Fruit fly (Drosophila melanogaster) whole organism, embryonic: ENCODE results near the gene mRpS31.
A peak's percentile ranks its signal among the peaks of the same experiment; 100 is the strongest.

Source experiments
- CG10565 ChIP-seq: fragments of 200-800 bp; sonication (Bioruptor generic); optimal IDR thresholded peaks from 3 replicates; lab custom pipeline; 2016; ENCODE audit warnings: missing biosample characterization, mild to moderate bottlenecking, missing genetic modification characterization
- CG11093 ChIP-seq: fragments of 200-800 bp; sonication (Bioruptor generic); IDR thresholded peaks from 3 replicates; pipeline ENCODE4 v1.3.6; 2022; ENCODE audit warnings: missing biosample characterization, missing genetic modification characterization
- CG11696 ChIP-seq: fragments of 200-800 bp; sonication (Bioruptor generic); IDR thresholded peaks from 2 replicates; pipeline ENCODE4 v1.3.6; 2022; ENCODE audit warnings: missing biosample characterization, missing genetic modification characterization
- CG12155 ChIP-seq: fragments of 200-800 bp; sonication (Bioruptor generic); optimal IDR thresholded peaks from 3 replicates; lab custom pipeline; 2016; ENCODE audit warnings: missing biosample characterization, missing genetic modification characterization
- CG12942 ChIP-seq: fragments of 200-800 bp; sonication (Bioruptor generic); optimal IDR thresholded peaks from 3 replicates; lab custom pipeline; 2016; ENCODE audit warnings: missing biosample characterization, missing genetic modification characterization
- CG14667 ChIP-seq: fragments of 200-800 bp; sonication (Bioruptor generic); IDR thresholded peaks from 2 replicates; pipeline ENCODE4 v1.3.6; 2022; ENCODE audit warnings: missing biosample characterization, missing genetic modification characterization
- CG15601 ChIP-seq: fragments of 200-800 bp; sonication (Bioruptor generic); optimal IDR thresholded peaks from 3 replicates; lab custom pipeline; 2019; ENCODE audit warnings: missing biosample characterization, mild to moderate bottlenecking, missing genetic modification characterization, moderate library complexity
- CG16779 ChIP-seq: fragments of 200-800 bp; sonication (Bioruptor generic); IDR thresholded peaks from 2 replicates; pipeline ENCODE4 v1.3.6; 2022; ENCODE audit warnings: missing biosample characterization, missing genetic modification characterization
- CG17912 ChIP-seq: fragments of 200-800 bp; sonication (Bioruptor generic); optimal IDR thresholded peaks from 2 replicates; lab custom pipeline; 2018; ENCODE audit warnings: missing biosample characterization, mild to moderate bottlenecking, missing genetic modification characterization
- CG2129 ChIP-seq: fragments of 200-800 bp; sonication (Bioruptor generic); IDR thresholded peaks from 2 replicates; pipeline ENCODE4 v1.3.6; 2022; ENCODE audit warnings: missing biosample characterization, missing genetic modification characterization; ENCODE audit not compliant: partially characterized antibody
- CG2875 ChIP-seq: fragments of 200-800 bp; sonication (Bioruptor generic); optimal IDR thresholded peaks from 2 replicates; lab custom pipeline; 2017; ENCODE audit warnings: missing biosample characterization, mild to moderate bottlenecking, missing genetic modification characterization, missing genetic modification reagents
- CG31224 ChIP-seq: fragments of 200-800 bp; sonication (Bioruptor generic); IDR thresholded peaks from 2 replicates; pipeline ENCODE4 v1.3.6; 2022; ENCODE audit warnings: missing biosample characterization, missing genetic modification characterization
- CG34376 ChIP-seq: fragments of 200-800 bp; sonication (Bioruptor generic); optimal IDR thresholded peaks from 2 replicates; lab custom pipeline; 2018; ENCODE audit warnings: missing biosample characterization, mild to moderate bottlenecking, missing genetic modification characterization
- CG42726 ChIP-seq: fragments of 200-800 bp; sonication (Bioruptor generic); IDR thresholded peaks from 2 replicates; pipeline ENCODE4 v1.3.6; 2022; ENCODE audit warnings: missing biosample characterization, missing genetic modification characterization; ENCODE audit not compliant: partially characterized antibody
- CG4404 ChIP-seq: fragments of 200-800 bp; sonication (Bioruptor generic); IDR thresholded peaks from 2 replicates; pipeline ENCODE4 v1.3.6; 2022; ENCODE audit warnings: missing biosample characterization, missing genetic modification characterization
- CG6791 ChIP-seq: fragments of 200-800 bp; sonication (Bioruptor generic); IDR thresholded peaks from 3 replicates; pipeline ENCODE4 v1.3.6; 2022; ENCODE audit warnings: missing biosample characterization, missing genetic modification characterization; ENCODE audit not compliant: partially characterized antibody
- CG7271 ChIP-seq: fragments of 200-800 bp; sonication (Bioruptor generic); optimal IDR thresholded peaks from 2 replicates; lab custom pipeline; 2018; ENCODE audit warnings: missing biosample characterization, mild to moderate bottlenecking, missing genetic modification characterization, moderate library complexity
- CG8290 ChIP-seq, 3 experiments: fragments of 200-800 bp; sonication (Bioruptor generic); optimal IDR thresholded peaks; 2 replicates each; lab custom pipeline; 2016 to 2019; ENCODE audit warnings: missing biosample characterization in 3 of 3, missing genetic modification characterization in 3 of 3, mild to moderate bottlenecking in 2 of 3, moderate library complexity in 1 of 3
- CG9797 ChIP-seq: fragments of 200-800 bp; sonication (Bioruptor generic); optimal IDR thresholded peaks from 3 replicates; lab custom pipeline; 2018; ENCODE audit warnings: missing biosample characterization, mild to moderate bottlenecking, missing genetic modification characterization
- CTCF ChIP-seq: fragments of 200-800 bp; sonication (Bioruptor generic); optimal IDR thresholded peaks from 2 replicates; lab custom pipeline; 2017; ENCODE audit warnings: missing biosample characterization, mild to moderate bottlenecking, missing genetic modification characterization, moderate library complexity
- D ChIP-seq, 2 experiments: fragments of 200-800 bp in 1 of 2; fragments of >200 bp in 1 of 2; sonication (Bioruptor generic) in 1 of 2; optimal IDR thresholded peaks; 2 replicates in 1 of 2; 3 replicates in 1 of 2; lab custom pipeline; 2017; ENCODE audit warnings: mild to moderate bottlenecking in 1 of 2, missing biosample characterization in 1 of 2, missing genetic modification characterization in 1 of 2, missing genetic modification reagents in 1 of 2
- Doc3 ChIP-seq: fragments of 200-800 bp; sonication (Bioruptor generic); IDR thresholded peaks from 3 replicates; pipeline ENCODE4 v1.3.6; 2022; ENCODE audit warnings: missing biosample characterization, missing genetic modification characterization; ENCODE audit not compliant: partially characterized antibody
- Dref ChIP-seq: fragments of 200-800 bp; sonication (Bioruptor generic); IDR thresholded peaks from 2 replicates; pipeline ENCODE4 v1.3.6; 2022; ENCODE audit warnings: missing biosample characterization, missing genetic modification characterization
- E2f1 ChIP-seq: fragments of 200-800 bp; sonication (Bioruptor generic); IDR thresholded peaks from 2 replicates; pipeline ENCODE4 v1.3.6; 2022; ENCODE audit warnings: missing biosample characterization, missing genetic modification characterization
- E2f2 ChIP-seq: fragments of 200-800 bp; sonication (Bioruptor generic); IDR thresholded peaks from 2 replicates; pipeline ENCODE4 v1.3.6; 2022; ENCODE audit warnings: missing biosample characterization, missing genetic modification characterization
- Lim3 ChIP-seq: fragments of 200-800 bp; sonication (Bioruptor generic); IDR thresholded peaks from 2 replicates; pipeline ENCODE4 v1.3.6; 2022; ENCODE audit warnings: missing biosample characterization, missing genetic modification characterization
- MTF-1 ChIP-seq: fragments of 200-800 bp; sonication (Bioruptor generic); optimal IDR thresholded peaks from 2 replicates; lab custom pipeline; 2018; ENCODE audit warnings: missing biosample characterization, mild to moderate bottlenecking, missing genetic modification characterization, borderline replicate concordance
- Med ChIP-seq: fragments of 200-800 bp; sonication (Bioruptor generic); peaks from one replicate; lab custom pipeline; 2016; ENCODE audit warnings: missing biosample characterization, missing genetic modification characterization, mild to moderate bottlenecking, inconsistent platforms, moderate library complexity
- NFAT ChIP-seq: fragments of 200-800 bp; sonication (Bioruptor generic); IDR thresholded peaks from 2 replicates; pipeline ENCODE4 v1.3.6; 2022; ENCODE audit warnings: missing biosample characterization, missing genetic modification characterization
- Oaz ChIP-seq: fragments of 200-800 bp; sonication (Bioruptor generic); IDR thresholded peaks from 2 replicates; pipeline ENCODE4 v1.3.6; 2022; ENCODE audit warnings: missing biosample characterization, missing genetic modification characterization
- Rx ChIP-seq: fragments of 200-800 bp; sonication (Bioruptor generic); IDR thresholded peaks from 2 replicates; pipeline ENCODE4 v1.3.6; 2022; ENCODE audit warnings: missing biosample characterization, missing genetic modification characterization
- Ssrp ChIP-seq: fragments of 200-800 bp; sonication (Bioruptor generic); optimal IDR thresholded peaks from 2 replicates; lab custom pipeline; 2018; ENCODE audit warnings: missing biosample characterization, mild to moderate bottlenecking, missing genetic modification characterization, moderate library complexity
- al ChIP-seq: fragments of 200-800 bp; sonication (Bioruptor generic); IDR thresholded peaks from 2 replicates; pipeline ENCODE4 v1.3.6; 2022; ENCODE audit warnings: missing biosample characterization, missing genetic modification characterization
- br ChIP-seq: fragments of >200 bp; optimal IDR thresholded peaks from 2 replicates; lab custom pipeline; 2017
- cas ChIP-seq: fragments of 200-800 bp; sonication (Bioruptor generic); IDR thresholded peaks from 2 replicates; pipeline ENCODE4 v1.3.6; 2022; ENCODE audit warnings: missing biosample characterization, missing genetic modification characterization
- cwo ChIP-seq: fragments of 200-800 bp; sonication (Bioruptor generic); optimal IDR thresholded peaks from 3 replicates; lab custom pipeline; 2017; ENCODE audit warnings: missing biosample characterization, missing genetic modification characterization, mild to moderate bottlenecking, moderate library complexity, missing genetic modification reagents
- eyg ChIP-seq: fragments of 200-800 bp; sonication (Bioruptor generic); optimal IDR thresholded peaks from 3 replicates; lab custom pipeline; 2016; ENCODE audit warnings: missing biosample characterization, missing genetic modification characterization
- gce ChIP-seq: fragments of 200-800 bp; sonication (Bioruptor generic); IDR thresholded peaks from 3 replicates; pipeline ENCODE4 v1.3.6; 2022; ENCODE audit warnings: missing biosample characterization, missing genetic modification characterization
- gcm ChIP-seq: fragments of 200-800 bp; sonication (Bioruptor generic); optimal IDR thresholded peaks from 2 replicates; lab custom pipeline; 2019; ENCODE audit warnings: missing biosample characterization, mild to moderate bottlenecking, missing genetic modification characterization, moderate library complexity
- gcm2 ChIP-seq: fragments of 200-800 bp; sonication (Bioruptor generic); optimal IDR thresholded peaks from 2 replicates; lab custom pipeline; 2016; ENCODE audit warnings: missing biosample characterization, missing genetic modification characterization
- gfzf ChIP-seq: fragments of 200-800 bp; sonication (Bioruptor generic); optimal IDR thresholded peaks from 2 replicates; lab custom pipeline; 2016; ENCODE audit warnings: missing biosample characterization, mild to moderate bottlenecking, missing genetic modification characterization, moderate library complexity
- insv ChIP-seq, 2 experiments: fragments of 200-800 bp; sonication (Bioruptor generic); optimal IDR thresholded peaks; 3 replicates each; lab custom pipeline; 2016 to 2018; ENCODE audit warnings: missing biosample characterization in 2 of 2, missing genetic modification characterization in 2 of 2
- pho ChIP-seq: fragments of 200-800 bp; sonication (Bioruptor generic); optimal IDR thresholded peaks from 2 replicates; lab custom pipeline; 2016; ENCODE audit warnings: missing biosample characterization, missing genetic modification characterization
- pita ChIP-seq: fragments of 200-800 bp; sonication (Bioruptor generic); optimal IDR thresholded peaks from 2 replicates; lab custom pipeline; 2017; ENCODE audit warnings: missing biosample characterization, mild to moderate bottlenecking, missing genetic modification characterization
- psq ChIP-seq: fragments of 200-800 bp; sonication (Bioruptor generic); optimal IDR thresholded peaks from 2 replicates; lab custom pipeline; 2017; ENCODE audit warnings: missing biosample characterization, missing genetic modification characterization
- repo ChIP-seq: fragments of 200-800 bp; sonication (Bioruptor generic); optimal IDR thresholded peaks from 2 replicates; lab custom pipeline; 2016; ENCODE audit warnings: missing biosample characterization, missing genetic modification characterization
- so ChIP-seq: fragments of 200-800 bp; sonication (Bioruptor generic); IDR thresholded peaks from 3 replicates; pipeline ENCODE4 v1.3.6; 2022; ENCODE audit warnings: missing biosample characterization, missing genetic modification characterization
- stc ChIP-seq: fragments of 200-800 bp; sonication (Bioruptor generic); IDR thresholded peaks from 2 replicates; pipeline ENCODE4 v1.3.6; 2022; ENCODE audit warnings: missing biosample characterization, missing genetic modification characterization
- stwl ChIP-seq: fragments of 200-800 bp; sonication (Bioruptor generic); optimal IDR thresholded peaks from 3 replicates; lab custom pipeline; 2018; ENCODE audit warnings: missing biosample characterization, mild to moderate bottlenecking, missing genetic modification characterization, moderate library complexity
- usp ChIP-seq: fragments of >200 bp; optimal IDR thresholded peaks from 2 replicates; lab custom pipeline; 2017; ENCODE audit warnings: missing biosample characterization, missing genetic modification characterization

mRpS31 gene

dm6 chr3L:15982148-15982547 lies 22.8 kb upstream of the mRpS31 start:
- TF ChIP-seq NFAT (GFP tag; lab: Robert Waterston, UW), result no peak
- TF ChIP-seq br, result no peak
- no peak for TF ChIP-seq CG10565
- TF ChIP-seq CG42726 (GFP tag; lab: Robert Waterston, UW), result 0 out of 2 replicates have a peak, but pooled peaks have one; percentile 51
- TF ChIP-seq stc, result no peak
- TF ChIP-seq cwo, result no peak
- TF ChIP-seq E2f1, result no peak
- no peak for TF ChIP-seq stwl (tag; lab: Kevin White, UChicago)
- TF ChIP-seq CG31224 (GFP tag; lab: Robert Waterston, UW), result no peak
- TF ChIP-seq CG16779 (GFP tag; lab: Robert Waterston, UW), result peak; percentile 44; the same call in 1 of the 2 replicates
- TF ChIP-seq Med, result peak; percentile 20
- TF ChIP-seq CG6791 (GFP tag; lab: Robert Waterston, UW), result 0 out of 3 replicates have a peak, but pooled peaks have one; percentile 13
- TF ChIP-seq psq (GFP tag; lab: Kevin White, UChicago), result no peak
- peak; percentile 38 for TF ChIP-seq Rx
- no peak for TF ChIP-seq CTCF (GFP tag; lab: Kevin White, UChicago)
- TF ChIP-seq CG9797 (GFP tag; lab: Kevin White, UChicago), result no peak
- no peak for TF ChIP-seq CG34376 (GFP tag; lab: Kevin White, UChicago)
- no peak for TF ChIP-seq MTF-1 (GFP tag; lab: Kevin White, UChicago)

dm6 chr3L:15982783-15983432 lies 22.1 kb upstream of the mRpS31 start, which contains the start of the genes brm and Arl1:
Gene brm, minus strand, starts transcription at chr3L:15982869.
Gene Arl1, plus strand, starts transcription at chr3L:15983135.
- no peak for TF ChIP-seq CG2129
- TF ChIP-seq CG17912 (GFP tag; lab: Kevin White, UChicago), result peak; percentile 98
- TF ChIP-seq gcm2, result peak; percentile 81
- TF ChIP-seq Lim3 (GFP tag; lab: Robert Waterston, UW), result peak; percentile 95
- peak; percentile 99 for TF ChIP-seq al (GFP tag; lab: Robert Waterston, UW)
- TF ChIP-seq usp (GFP tag; lab: Kevin White, UChicago), result no peak
- TF ChIP-seq CG15601, result peak; percentile 97
- TF ChIP-seq gfzf, result no peak
- TF ChIP-seq repo, result peak; percentile 52
- TF ChIP-seq CG11696 (GFP tag; lab: Robert Waterston, UW), result peak; percentile 94
- TF ChIP-seq eyg, result peak; percentile 57
- peak; percentile 54 for TF ChIP-seq Dref (GFP tag; lab: Robert Waterston, UW)
- TF ChIP-seq pho, result peak; percentile 91
- peak; percentile 97 for TF ChIP-seq CG7271 (tag; lab: Kevin White, UChicago)
- peak; percentile 94 for TF ChIP-seq gcm (GFP tag; lab: Kevin White, UChicago)
- TF ChIP-seq E2f2, result peak; percentile 86
- peak; percentile 98 for TF ChIP-seq CG12942 (GFP tag; lab: Kevin White, UChicago)
- peak; percentile 96 for TF ChIP-seq CG8290 (GFP tag; optimal IDR thresholded peaks at IDR 0.05; lab: Kevin White, UChicago)
- peak; percentile 79 to 91 for TF ChIP-seq CG8290 (tag; optimal IDR thresholded peaks at IDR 0.05; lab: Kevin White, UChicago)
- TF ChIP-seq Ssrp (tag; lab: Kevin White, UChicago), result peak; percentile 98
- peak; percentile 99 for TF ChIP-seq CG4404
- no peak for TF ChIP-seq pita (GFP tag; lab: Kevin White, UChicago)
- peak; percentile 99 for TF ChIP-seq CG14667 (GFP tag; lab: Robert Waterston, UW)
- TF ChIP-seq CG11093 (GFP tag; lab: Robert Waterston, UW), result peak; percentile 98
- peak; percentile 82 for TF ChIP-seq CG2875
- TF ChIP-seq gce (GFP tag; lab: Robert Waterston, UW), result peak; percentile 98
- TF ChIP-seq Doc3 (GFP tag; lab: Robert Waterston, UW), result no peak
- peak; percentile 97 for TF ChIP-seq CG12155 (GFP tag; lab: Kevin White, UChicago)
- peak; percentile 99 for TF ChIP-seq so (GFP tag; lab: Robert Waterston, UW)
- TF ChIP-seq Oaz, result peak; percentile 99
- TF ChIP-seq D (optimal IDR thresholded peaks at IDR 0.05; lab: Kevin White, UChicago), result no peak
- peak; percentile 97 for TF ChIP-seq D (GFP tag; optimal IDR thresholded peaks at IDR 0.05; lab: Kevin White, UChicago)
- peak in 1 of 2 experiments; percentile 84 for TF ChIP-seq insv (GFP tag; optimal IDR thresholded peaks at IDR 0.05; lab: Kevin White, UChicago)
- TF ChIP-seq cas (GFP tag; lab: Robert Waterston, UW), result peak; percentile 98
